Worm (Caenorhabditis elegans): ENCODE data around the gene twk-39.

DNA sequence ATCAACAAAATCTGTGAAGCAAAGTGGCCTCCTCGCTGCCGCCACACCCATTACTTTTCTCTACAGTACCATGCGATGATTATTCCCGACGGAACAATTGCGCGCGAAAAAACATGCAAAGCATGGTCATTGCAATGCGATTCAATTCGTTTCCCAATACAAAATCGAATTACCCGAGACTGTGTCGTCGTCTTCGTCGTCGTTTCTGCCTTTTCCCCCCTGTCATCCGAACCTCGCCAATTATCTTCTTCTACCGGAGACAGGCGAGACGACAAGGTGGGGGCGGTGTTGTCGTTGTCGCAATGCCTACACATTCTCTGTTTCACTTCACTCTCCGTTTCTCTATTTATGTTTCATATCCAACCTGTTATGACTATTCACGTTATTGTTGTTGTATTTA is 16.3 kb downstream of the twk-39 start:
- TF ChIP-seq R02D3.7 (tag; optimal IDR thresholded peaks at IDR 0.05): no peak
- no peak for TF ChIP-seq alr-1 (tag; optimal IDR thresholded peaks at IDR 0.05)
- no peak for TF ChIP-seq blmp-1 (tag; optimal IDR thresholded peaks at IDR 0.05; ENCODE audit: insufficient read depth)
- TF ChIP-seq elt-3 (tag; optimal IDR thresholded peaks at IDR 0.05): no peak
- TF ChIP-seq aly-2 (tag; optimal IDR thresholded peaks at IDR 0.05): no peak
- no peak for TF ChIP-seq lin-13 (GFP tag; optimal IDR thresholded peaks at IDR 0.05)
- peak; percentile 40 for TF ChIP-seq nhr-129 (tag; optimal IDR thresholded peaks at IDR 0.05)

All from whole organism, L2 larva.